Fruit fly (Drosophila melanogaster) whole organism, embryonic: ENCODE measurements around the gene CG5902.

Experiments
- Adf1 ChIP-seq: fragments of 200-800 bp; sonication (Bioruptor generic); IDR thresholded peaks from 2 replicates; pipeline ENCODE4 v1.3.6; 2022; ENCODE audit warnings: missing biosample characterization, missing genetic modification characterization
- CG10274 ChIP-seq: fragments of 200-800 bp; sonication (Bioruptor generic); optimal IDR thresholded peaks from 3 replicates; lab custom pipeline; 2017; ENCODE audit warnings: missing biosample characterization, mild to moderate bottlenecking, missing genetic modification characterization
- CG11696 ChIP-seq: fragments of 200-800 bp; sonication (Bioruptor generic); IDR thresholded peaks from 2 replicates; pipeline ENCODE4 v1.3.6; 2022; ENCODE audit warnings: missing biosample characterization, missing genetic modification characterization
- CG12155 ChIP-seq: fragments of 200-800 bp; sonication (Bioruptor generic); optimal IDR thresholded peaks from 3 replicates; lab custom pipeline; 2016; ENCODE audit warnings: missing biosample characterization, missing genetic modification characterization
- CG12769 ChIP-seq: fragments of 200-800 bp; sonication (Bioruptor generic); optimal IDR thresholded peaks from 2 replicates; lab custom pipeline; 2019; ENCODE audit warnings: missing biosample characterization, mild to moderate bottlenecking, missing genetic modification characterization, moderate library complexity
- CG12942 ChIP-seq: fragments of 200-800 bp; sonication (Bioruptor generic); optimal IDR thresholded peaks from 3 replicates; lab custom pipeline; 2016; ENCODE audit warnings: missing biosample characterization, missing genetic modification characterization
- CG14014 ChIP-seq: fragments of 200-800 bp; sonication (Bioruptor generic); IDR thresholded peaks from 2 replicates; pipeline ENCODE4 v1.3.6; 2022; ENCODE audit warnings: missing biosample characterization, missing genetic modification characterization
- CG14667 ChIP-seq: fragments of 200-800 bp; sonication (Bioruptor generic); IDR thresholded peaks from 2 replicates; pipeline ENCODE4 v1.3.6; 2022; ENCODE audit warnings: missing biosample characterization, missing genetic modification characterization
- CG15073 ChIP-seq: fragments of 200-800 bp; sonication (Bioruptor generic); optimal IDR thresholded peaks from 2 replicates; lab custom pipeline; 2016; ENCODE audit warnings: missing biosample characterization, missing genetic modification characterization
- CG17328 ChIP-seq: fragments of 200-800 bp; sonication (Bioruptor generic); IDR thresholded peaks from 2 replicates; pipeline ENCODE4 v1.3.6; 2022; ENCODE audit warnings: missing biosample characterization, missing genetic modification characterization
- CG1832 ChIP-seq: fragments of 200-800 bp; sonication (Bioruptor generic); optimal IDR thresholded peaks from 2 replicates; lab custom pipeline; 2017; ENCODE audit warnings: missing biosample characterization, mild to moderate bottlenecking, missing genetic modification characterization, inconsistent platforms
- CG18599 ChIP-seq: fragments of 200-800 bp; sonication (Bioruptor generic); optimal IDR thresholded peaks from 3 replicates; lab custom pipeline; 2017; ENCODE audit warnings: missing biosample characterization, missing genetic modification characterization, mild to moderate bottlenecking, moderate library complexity, missing genetic modification reagents
- CG30020 ChIP-seq: fragments of 200-800 bp; optimal IDR thresholded peaks from 2 replicates; lab custom pipeline; 2019; ENCODE audit warnings: missing biosample characterization, mild to moderate bottlenecking, missing genetic modification characterization, moderate library complexity
- CG32767 ChIP-seq: fragments of 200-800 bp; sonication (Bioruptor generic); IDR thresholded peaks from 2 replicates; pipeline ENCODE4 v1.3.6; 2022; ENCODE audit warnings: missing biosample characterization, missing genetic modification characterization
- CG33557 ChIP-seq: fragments of 200-800 bp; sonication (Bioruptor generic); optimal IDR thresholded peaks from 2 replicates; lab custom pipeline; 2019; ENCODE audit warnings: missing biosample characterization, mild to moderate bottlenecking, missing genetic modification characterization, moderate library complexity
- CG6272 ChIP-seq: fragments of 200-800 bp; sonication (Bioruptor generic); IDR thresholded peaks from 2 replicates; pipeline ENCODE4 v1.3.6; 2022; ENCODE audit warnings: missing biosample characterization, missing genetic modification characterization
- CG7357 ChIP-seq: fragments of 200-800 bp; sonication (Bioruptor generic); IDR thresholded peaks from 3 replicates; pipeline ENCODE4 v1.3.6; 2022; ENCODE audit warnings: missing biosample characterization, missing genetic modification characterization
- CG8290 ChIP-seq, 3 experiments: fragments of 200-800 bp; sonication (Bioruptor generic); optimal IDR thresholded peaks; 2 replicates each; lab custom pipeline; 2016 to 2019; ENCODE audit warnings: missing biosample characterization in 3 of 3, missing genetic modification characterization in 3 of 3, mild to moderate bottlenecking in 2 of 3, moderate library complexity in 1 of 3
- Deaf1 ChIP-seq: fragments of 200-800 bp; optimal IDR thresholded peaks from 3 replicates; lab custom pipeline; 2019; ENCODE audit warnings: missing biosample characterization, mild to moderate bottlenecking, missing genetic modification characterization, moderate library complexity
- H15 ChIP-seq: fragments of 200-800 bp; sonication (Bioruptor generic); IDR thresholded peaks from 3 replicates; pipeline ENCODE4 v1.3.6; 2022; ENCODE audit warnings: missing biosample characterization, missing genetic modification characterization
- Lpt ChIP-seq: fragments of >200 bp; optimal IDR thresholded peaks from 2 replicates; lab custom pipeline; 2018; ENCODE audit warnings: missing biosample characterization, missing genetic modification characterization
- Med ChIP-seq: fragments of 200-800 bp; sonication (Bioruptor generic); peaks from one replicate; lab custom pipeline; 2016; ENCODE audit warnings: missing biosample characterization, missing genetic modification characterization, mild to moderate bottlenecking, inconsistent platforms, moderate library complexity
- Sin3A ChIP-seq: fragments of >200 bp; optimal IDR thresholded peaks from 2 replicates; lab custom pipeline; 2018
- Trl ChIP-seq, 3 experiments: fragments of >200 bp in 2 of 3; fragments of 200-800 bp in 1 of 3; sonication (Bioruptor generic) in 1 of 3; optimal IDR thresholded peaks; 2 replicates in 1 of 3; 3 replicates in 2 of 3; lab custom pipeline; 2016 to 2017; ENCODE audit warnings: missing biosample characterization in 1 of 3, missing genetic modification characterization in 1 of 3
- abd-A ChIP-seq: fragments of 200-800 bp; sonication (Bioruptor generic); optimal IDR thresholded peaks from 3 replicates; lab custom pipeline; 2019; ENCODE audit warnings: missing biosample characterization, mild to moderate bottlenecking, missing genetic modification characterization, moderate library complexity
- cas ChIP-seq: fragments of 200-800 bp; sonication (Bioruptor generic); IDR thresholded peaks from 2 replicates; pipeline ENCODE4 v1.3.6; 2022; ENCODE audit warnings: missing biosample characterization, missing genetic modification characterization
- chinmo ChIP-seq: fragments of 200-800 bp; sonication (Bioruptor generic); IDR thresholded peaks from 4 replicates; pipeline ENCODE4 v1.3.6; 2022; ENCODE audit warnings: missing biosample characterization, missing genetic modification characterization; ENCODE audit not compliant: partially characterized antibody
- ci ChIP-seq: fragments of 200-800 bp; sonication (Bioruptor generic); IDR thresholded peaks from 3 replicates; pipeline ENCODE4 v1.3.6; 2022; ENCODE audit warnings: missing biosample characterization, missing genetic modification characterization
- corto ChIP-seq: fragments of 200-800 bp; sonication (Bioruptor generic); optimal IDR thresholded peaks from 2 replicates; lab custom pipeline; 2016; ENCODE audit warnings: missing biosample characterization, mild to moderate bottlenecking, missing genetic modification characterization, moderate library complexity
- danr ChIP-seq: fragments of 200-800 bp; sonication (Bioruptor generic); IDR thresholded peaks from 2 replicates; pipeline ENCODE4 v1.3.6; 2022; ENCODE audit warnings: missing biosample characterization, missing genetic modification characterization
- dati ChIP-seq: fragments of 200-800 bp; sonication (Bioruptor generic); IDR thresholded peaks from 2 replicates; pipeline ENCODE4 v1.3.6; 2022; ENCODE audit warnings: missing biosample characterization, missing genetic modification characterization
- ewg ChIP-seq: fragments of 200-800 bp; sonication (Bioruptor generic); optimal IDR thresholded peaks from 3 replicates; lab custom pipeline; 2017; ENCODE audit warnings: mild to moderate bottlenecking, missing biosample characterization, missing genetic modification reagents, missing genetic modification characterization
- hkb ChIP-seq, 2 experiments: fragments of 200-800 bp in 1 of 2; fragments of >200 bp in 1 of 2; sonication (Bioruptor generic) in 1 of 2; IDR thresholded peaks in 1 of 2; optimal IDR thresholded peaks in 1 of 2; 2 replicates each; pipeline versions ENCODE4 v1.3.6 to Lab custom; 2017 to 2022; ENCODE audit warnings: missing biosample characterization in 1 of 2, missing genetic modification characterization in 1 of 2
- lab ChIP-seq: fragments of 200-800 bp; sonication (Bioruptor generic); optimal IDR thresholded peaks from 3 replicates; lab custom pipeline; 2017; ENCODE audit warnings: missing biosample characterization, missing genetic modification characterization, mild to moderate bottlenecking, moderate library complexity, missing genetic modification reagents
- lilli ChIP-seq: fragments of 200-800 bp; sonication (Bioruptor generic); optimal IDR thresholded peaks from 3 replicates; lab custom pipeline; 2016; ENCODE audit warnings: missing biosample characterization, missing genetic modification characterization
- onecut ChIP-seq: fragments of 200-800 bp; sonication (Bioruptor generic); IDR thresholded peaks from 2 replicates; pipeline ENCODE4 v1.3.6; 2022; ENCODE audit warnings: missing biosample characterization, missing genetic modification characterization
- pho ChIP-seq: fragments of 200-800 bp; sonication (Bioruptor generic); optimal IDR thresholded peaks from 2 replicates; lab custom pipeline; 2016; ENCODE audit warnings: missing biosample characterization, missing genetic modification characterization
- ro ChIP-seq: fragments of 200-800 bp; sonication (Bioruptor generic); IDR thresholded peaks from 2 replicates; pipeline ENCODE4 v1.3.6; 2022; ENCODE audit warnings: missing biosample characterization, missing genetic modification characterization
- scrt ChIP-seq: fragments of 200-800 bp; sonication (Bioruptor generic); optimal IDR thresholded peaks from 2 replicates; lab custom pipeline; 2018; ENCODE audit warnings: missing biosample characterization, mild to moderate bottlenecking, missing genetic modification characterization, moderate library complexity
- sd ChIP-seq: fragments of 200-800 bp; sonication (Bioruptor generic); optimal IDR thresholded peaks from 3 replicates; lab custom pipeline; 2018; ENCODE audit warnings: missing biosample characterization, mild to moderate bottlenecking, missing genetic modification characterization, moderate library complexity
- sens ChIP-seq: fragments of 200-800 bp; sonication (Bioruptor generic); peaks from one replicate; lab custom pipeline; 2016; ENCODE audit warnings: missing biosample characterization, missing genetic modification characterization
- seq ChIP-seq: fragments of 200-800 bp; sonication (Bioruptor generic); IDR thresholded peaks from 2 replicates; pipeline ENCODE4 v1.3.6; 2022; ENCODE audit warnings: missing biosample characterization, missing genetic modification characterization
- so ChIP-seq: fragments of 200-800 bp; sonication (Bioruptor generic); IDR thresholded peaks from 3 replicates; pipeline ENCODE4 v1.3.6; 2022; ENCODE audit warnings: missing biosample characterization, missing genetic modification characterization
- sqz ChIP-seq: fragments of 200-800 bp; sonication (Bioruptor generic); optimal IDR thresholded peaks from 3 replicates; lab custom pipeline; 2018; ENCODE audit warnings: missing biosample characterization, mild to moderate bottlenecking, missing genetic modification characterization
- sr ChIP-seq: fragments of 200-800 bp; sonication (Bioruptor generic); IDR thresholded peaks from 3 replicates; pipeline ENCODE4 v1.3.6; 2022; ENCODE audit warnings: missing biosample characterization, missing genetic modification characterization
- trh ChIP-seq: fragments of 200-800 bp; sonication (Bioruptor generic); optimal IDR thresholded peaks from 2 replicates; lab custom pipeline; 2016; ENCODE audit warnings: missing biosample characterization, missing genetic modification characterization
- ttk ChIP-seq: fragments of 200-800 bp; sonication (Bioruptor generic); IDR thresholded peaks from 2 replicates; pipeline ENCODE4 v2.1.2; 2022; ENCODE audit warnings: missing biosample characterization, missing genetic modification characterization
- z ChIP-seq: fragments of 200-800 bp; sonication (Bioruptor generic); IDR thresholded peaks from 3 replicates; pipeline ENCODE4 v1.3.6; 2022; ENCODE audit warnings: missing biosample characterization, missing genetic modification characterization

The CG5902 gene

dm6 chr3R:23964913-23965718 lies 21.3 kb upstream of the CG5902 start:
- TF ChIP-seq cas (no peak), CG8290 (GFP tag; optimal IDR thresholded peaks at IDR 0.05; lab: Kevin White, UChicago) (peak; percentile 71), CG8290 (tag; optimal IDR thresholded peaks at IDR 0.05; lab: Kevin White, UChicago) (peak; percentile 28 to 90), sr (GFP tag; lab: Robert Waterston, UW) (peak; percentile 93), CG32767 (GFP tag; lab: Robert Waterston, UW) (peak; percentile 36; the same call in 1 of the 2 replicates), lab (GFP tag; lab: Kevin White, UChicago) (peak; percentile 2), CG11696 (GFP tag; lab: Robert Waterston, UW) (peak; percentile 57), ro (no peak), CG12769 (tag; lab: Kevin White, UChicago) (peak; percentile 61), ewg (peak; percentile 76), CG1832 (GFP tag; lab: Kevin White, UChicago) (peak; percentile 56), so (GFP tag; lab: Robert Waterston, UW) (0 out of 3 replicates have a peak, but pooled peaks have one; percentile 6), ci (GFP tag; lab: Robert Waterston, UW) (peak; percentile 41; the same call in 2 of the 3 replicates), Trl (optimal IDR thresholded peaks at IDR 0.05; lab: Kevin White, UChicago) (peak; percentile 67 to 81), Trl (GFP tag; optimal IDR thresholded peaks at IDR 0.05; lab: Kevin White, UChicago) (no peak), danr (GFP tag; lab: Robert Waterston, UW) (0 out of 2 replicates have a peak, but pooled peaks have one; percentile 18), pho (GFP tag; lab: Kevin White, UChicago) (no peak), sd (tag; lab: Kevin White, UChicago) (peak; percentile 1), hkb (optimal IDR thresholded peaks at IDR 0.05; lab: Kevin White, UChicago) (no peak), hkb (GFP tag; IDR thresholded peaks at IDR 0.05; lab: Robert Waterston, UW) (0 out of 2 replicates have a peak, but pooled peaks have one; percentile 8), CG7357 (GFP tag; lab: Robert Waterston, UW) (no peak), Med (GFP tag; lab: Kevin White, UChicago) (peak; percentile 55), Deaf1 (tag; lab: Kevin White, UChicago) (peak; percentile 73), CG10274 (GFP tag; lab: Kevin White, UChicago) (no peak), chinmo (GFP tag; lab: Robert Waterston, UW) (0 out of 4 replicates have a peak, but pooled peaks have one; percentile 37), sqz (GFP tag; lab: Kevin White, UChicago) (peak; percentile 50), onecut (GFP tag; lab: Robert Waterston, UW) (peak; percentile 57; the same call in 1 of the 2 replicates), CG17328 (GFP tag; lab: Robert Waterston, UW) (no peak), Sin3A (lab: Kevin White, UChicago) (no peak), scrt (GFP tag; lab: Kevin White, UChicago) (peak; percentile 74), Adf1 (GFP tag; lab: Robert Waterston, UW) (peak; percentile 29; the same call in 1 of the 2 replicates), sens (GFP tag; lab: Kevin White, UChicago) (peak; percentile 66), CG15073 (GFP tag; lab: Kevin White, UChicago) (peak; percentile 70), abd-A (tag; lab: Kevin White, UChicago) (peak; percentile 63)
- TF ChIP-seq, all 482 proteins: peak for 24

- no peak for TF ChIP-seq lilli (GFP tag; lab: Kevin White, UChicago)
- 0 out of 2 replicates have a peak, but pooled peaks have one; percentile 45 for TF ChIP-seq CG14667 (GFP tag; lab: Robert Waterston, UW)
- no peak for TF ChIP-seq CG12942 (GFP tag; lab: Kevin White, UChicago)
- no peak for TF ChIP-seq seq (GFP tag; lab: Robert Waterston, UW)
- no peak for TF ChIP-seq CG6272 (GFP tag; lab: Robert Waterston, UW)
- no peak for TF ChIP-seq Lpt (GFP tag; lab: Kevin White, UChicago)
- TF ChIP-seq cas = 0 out of 2 replicates have a peak, but pooled peaks have one; percentile 39
- no peak for TF ChIP-seq CG33557 (GFP tag; lab: Kevin White, UChicago)
- TF ChIP-seq CG12155 (GFP tag; lab: Kevin White, UChicago) = no peak
- no peak for TF ChIP-seq corto (GFP tag; lab: Kevin White, UChicago)
- TF ChIP-seq ttk (GFP tag; lab: Robert Waterston, UW) = 0 out of 2 replicates have a peak, but pooled peaks have one; percentile 8
- TF ChIP-seq dati = 0 out of 2 replicates have a peak, but pooled peaks have one; percentile 19
- TF ChIP-seq CG18599 (GFP tag; lab: Kevin White, UChicago) = peak; percentile 71
- TF ChIP-seq CG14014 (GFP tag; lab: Robert Waterston, UW) = peak; percentile 30; the same call in 1 of the 2 replicates
- TF ChIP-seq z (GFP tag; lab: Robert Waterston, UW) = no peak
- no peak for TF ChIP-seq H15 (GFP tag; lab: Robert Waterston, UW)
- TF ChIP-seq CG30020 = no peak
- TF ChIP-seq trh (GFP tag; lab: Kevin White, UChicago) = no peak
Measured at dm6 chr3R:23969449-23969848, 17.0 kb upstream of the CG5902 start.
